Worm (Caenorhabditis elegans) whole organism, midembryonic: Measurements from ENCODE around the gene C01G12.7.

Source experiments
- T22C8.4 ChIP-seq: fragments of 200-800 bp; sonication (Bioruptor generic); IDR thresholded peaks from 2 replicates; pipeline ENCODE4 v1.3.6; 2022; ENCODE audit warnings: missing genetic modification characterization, missing compliant biosample characterization
- cog-1 ChIP-seq: sonication (generic microtip); optimal IDR thresholded peaks from 2 replicates; lab custom pipeline; 2016; ENCODE audit warnings: missing genetic modification characterization, missing compliant biosample characterization
- flt-1 ChIP-seq: fragments of 200-800 bp; sonication (Bioruptor generic); IDR thresholded peaks from 2 replicates; pipeline ENCODE4 v1.3.6; 2022; ENCODE audit warnings: missing genetic modification characterization, missing compliant biosample characterization
- klf-2 ChIP-seq: fragments of 200-800 bp; sonication (Bioruptor generic); conservative IDR thresholded peaks from 2 replicates; pipeline ENCODE4 v1.3.6; 2022; ENCODE audit warnings: missing genetic modification reagents, missing genetic modification characterization, missing compliant biosample characterization
- med-1 ChIP-seq: sonication (generic microtip); optimal IDR thresholded peaks from 2 replicates; lab custom pipeline; 2017; ENCODE audit warnings: missing genetic modification characterization, mild to moderate bottlenecking, missing compliant biosample characterization, antibody characterized with exemption, missing genetic modification reagents; ENCODE audit not compliant: insufficient read depth
- ref-1 ChIP-seq: fragments of 200-800 bp; sonication (Bioruptor generic); conservative IDR thresholded peaks from 2 replicates; pipeline ENCODE4 v1.3.6; 2022; ENCODE audit warnings: missing genetic modification reagents, missing genetic modification characterization, missing compliant biosample characterization
- tab-1 ChIP-seq: fragments of 200-800 bp; sonication (Bioruptor generic); IDR thresholded peaks from 2 replicates; pipeline ENCODE4 v1.3.6; 2022; ENCODE audit warnings: missing genetic modification characterization, missing compliant biosample characterization
- ztf-23 ChIP-seq: fragments of 200-800 bp; sonication (Bioruptor generic); IDR thresholded peaks from 2 replicates; pipeline ENCODE4 v1.3.6; 2022; ENCODE audit warnings: missing genetic modification reagents, missing genetic modification characterization, missing compliant biosample characterization
- ztf-29 ChIP-seq: fragments of 200-800 bp; sonication (Bioruptor generic); IDR thresholded peaks from 2 replicates; pipeline ENCODE4 v1.3.6; 2022; ENCODE audit warnings: missing genetic modification reagents, missing genetic modification characterization, missing compliant biosample characterization

Gene C01G12.7

DNA sequence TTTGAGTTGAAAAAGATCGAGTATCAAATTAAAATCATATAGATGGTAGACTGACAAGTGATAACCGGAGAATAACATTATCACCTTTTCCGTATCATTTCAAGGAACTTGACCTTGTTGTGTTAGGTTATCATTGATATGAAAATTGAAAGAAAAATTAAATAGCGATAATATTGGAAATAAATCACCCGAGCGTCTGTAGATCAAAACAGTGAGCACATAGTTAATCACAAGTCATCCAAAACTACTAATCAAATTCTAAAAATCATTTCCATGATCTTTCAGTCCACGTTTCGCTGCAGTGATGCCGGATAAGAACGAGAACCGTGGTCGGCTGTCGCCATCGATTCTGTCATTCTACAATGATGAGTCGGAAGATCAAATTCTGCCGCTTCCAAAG lies 28.1 kb upstream of the C01G12.7 start:
- TF ChIP-seq tab-1 (GFP tag; lab: Robert Waterston, UW) (no peak), ztf-29 (GFP tag; lab: Robert Waterston, UW) (no peak), med-1 (GFP tag; lab: Kevin White, UChicago) (no peak), flt-1 (GFP tag; lab: Robert Waterston, UW) (no peak)

DNA sequence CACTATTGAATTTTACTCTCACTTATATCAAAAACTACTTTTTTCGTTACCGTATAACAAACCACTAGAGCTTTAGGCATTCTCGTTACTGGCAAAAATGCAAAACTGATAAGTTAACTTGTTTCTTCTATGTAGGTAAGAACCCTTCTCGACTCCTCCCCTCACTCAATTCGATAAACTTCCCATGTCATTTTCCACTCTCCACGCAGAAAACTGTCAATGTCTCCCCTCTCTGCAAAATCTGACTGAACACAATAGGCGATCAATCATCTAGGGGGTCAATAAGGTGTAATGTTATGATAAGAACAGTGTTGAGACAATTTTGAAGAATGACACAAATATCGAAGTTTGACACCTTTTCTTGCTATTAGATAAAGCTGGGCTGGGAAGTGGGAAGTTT lies 27.1 kb upstream of the C01G12.7 start:
- TF ChIP-seq ref-1 = no peak
- no peak for TF ChIP-seq flt-1 (GFP tag; lab: Robert Waterston, UW)
- no peak for TF ChIP-seq ztf-23
- TF ChIP-seq cog-1 (tag; lab: Kevin White, UChicago) = no peak
- TF ChIP-seq T22C8.4 (GFP tag; lab: Robert Waterston, UW) = no peak
- no peak for TF ChIP-seq ztf-29 (GFP tag; lab: Robert Waterston, UW)
- no peak for TF ChIP-seq tab-1 (GFP tag; lab: Robert Waterston, UW)
- no peak for TF ChIP-seq klf-2 (GFP tag; lab: Robert Waterston, UW)
- TF ChIP-seq med-1 (GFP tag; lab: Kevin White, UChicago) = no peak

DNA sequence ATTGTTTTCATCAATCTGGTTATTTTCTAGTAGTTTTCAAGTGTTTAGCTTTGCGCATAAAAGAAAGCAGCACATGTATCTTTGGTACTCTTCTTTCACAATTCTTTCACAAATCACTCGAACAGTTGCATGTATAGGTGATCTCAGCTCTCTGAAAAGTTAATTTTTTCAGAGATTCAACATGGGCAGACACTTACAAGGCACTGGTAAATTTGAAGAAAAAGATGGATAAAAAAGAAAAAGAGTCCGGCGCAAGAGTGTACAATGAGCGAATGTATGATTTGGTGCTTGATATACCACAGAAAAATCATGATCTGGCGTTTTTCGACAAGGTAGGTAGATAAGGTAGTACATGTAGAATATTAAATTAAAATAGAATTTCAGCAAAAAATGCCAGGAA lies 26.5 kb upstream of the C01G12.7 start:
- TF ChIP-seq flt-1 (GFP tag; lab: Robert Waterston, UW) (no peak), cog-1 (tag; lab: Kevin White, UChicago) (no peak), med-1 (GFP tag; lab: Kevin White, UChicago) (no peak), ztf-23 (no peak), T22C8.4 (GFP tag; lab: Robert Waterston, UW) (no peak), tab-1 (GFP tag; lab: Robert Waterston, UW) (no peak), klf-2 (GFP tag; lab: Robert Waterston, UW) (no peak), ztf-29 (GFP tag; lab: Robert Waterston, UW) (no peak), ref-1 (no peak)

DNA sequence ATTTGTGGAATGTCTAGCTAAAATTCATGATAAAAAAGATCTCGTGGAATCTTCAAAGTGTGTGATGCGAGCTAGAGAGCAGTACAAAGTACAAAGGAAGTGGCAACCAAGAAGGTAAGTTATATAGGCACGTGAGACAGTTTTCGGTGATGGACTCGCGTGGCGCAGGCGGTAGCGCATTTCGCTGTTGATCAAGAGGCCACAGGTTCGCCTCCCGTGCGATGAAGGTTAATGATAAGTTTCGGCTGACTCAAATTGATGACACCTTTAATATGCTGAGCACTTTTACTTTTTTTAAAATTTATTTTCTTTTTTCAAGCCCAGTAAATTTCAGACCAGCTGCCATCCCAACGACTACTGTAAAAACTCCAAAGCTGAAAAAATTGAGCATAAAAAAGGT lies 25.2 kb upstream of the C01G12.7 start:
- TF ChIP-seq flt-1 (GFP tag; lab: Robert Waterston, UW) (no peak), tab-1 (GFP tag; lab: Robert Waterston, UW) (0 out of 2 replicates have a peak, but pooled peaks have one; percentile 26), ztf-29 (GFP tag; lab: Robert Waterston, UW) (no peak), T22C8.4 (GFP tag; lab: Robert Waterston, UW) (no peak), ztf-23 (no peak), klf-2 (GFP tag; lab: Robert Waterston, UW) (0 out of 2 replicates have a peak, but pooled peaks have one; percentile 42), ref-1 (no peak), med-1 (GFP tag; lab: Kevin White, UChicago) (no peak), cog-1 (tag; lab: Kevin White, UChicago) (no peak)

DNA sequence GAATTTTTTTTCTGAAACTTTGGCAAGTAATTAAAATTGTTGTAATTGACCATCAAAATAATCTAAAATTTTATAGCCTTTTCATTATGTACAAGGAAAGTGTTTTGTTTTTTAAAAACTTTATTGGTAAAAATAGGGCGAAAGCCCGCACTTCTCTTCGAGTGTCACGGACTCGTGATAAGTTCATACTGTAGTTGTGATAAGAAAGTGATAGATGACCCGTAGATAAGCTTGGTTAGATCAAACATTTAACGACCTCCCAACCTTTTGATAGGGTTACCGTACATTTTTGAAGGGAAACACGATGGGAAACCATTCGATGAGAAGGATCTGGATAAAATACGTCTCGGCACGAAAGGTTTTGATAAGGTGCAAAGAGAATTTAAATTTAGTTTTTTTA lies 24.7 kb upstream of the C01G12.7 start:
- TF ChIP-seq ztf-23 (no peak), klf-2 (GFP tag; lab: Robert Waterston, UW) (no peak), T22C8.4 (GFP tag; lab: Robert Waterston, UW) (no peak), flt-1 (GFP tag; lab: Robert Waterston, UW) (no peak), ztf-29 (GFP tag; lab: Robert Waterston, UW) (no peak), med-1 (GFP tag; lab: Kevin White, UChicago) (no peak), cog-1 (tag; lab: Kevin White, UChicago) (no peak), ref-1 (no peak), tab-1 (GFP tag; lab: Robert Waterston, UW) (no peak)

DNA sequence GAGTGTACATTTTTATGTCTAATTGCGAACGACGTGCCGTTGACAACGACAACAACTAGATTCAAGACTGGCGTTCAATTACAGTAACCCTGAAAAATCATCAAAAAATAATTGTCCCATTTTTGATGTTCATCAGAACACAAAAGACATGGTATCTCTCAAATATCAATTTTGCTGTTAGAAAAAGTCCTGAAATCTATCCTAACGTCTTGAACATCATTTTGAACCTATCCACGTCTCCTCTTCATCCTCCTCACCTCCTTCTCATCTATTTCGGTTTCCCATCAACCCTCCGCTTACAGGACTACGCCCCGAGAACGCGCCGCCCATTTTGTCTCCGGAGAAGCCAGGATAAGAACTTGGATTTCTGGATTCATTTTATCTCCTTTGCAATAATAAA lies 24.0 kb upstream of the C01G12.7 start, which contains the start of gene mltn-9:
Gene mltn-9, plus strand, starts transcription at position 301 of the 400 bp plus-strand sequence.
- TF ChIP-seq med-1 (GFP tag; lab: Kevin White, UChicago) = no peak
- TF ChIP-seq tab-1 (GFP tag; lab: Robert Waterston, UW) = no peak

DNA sequence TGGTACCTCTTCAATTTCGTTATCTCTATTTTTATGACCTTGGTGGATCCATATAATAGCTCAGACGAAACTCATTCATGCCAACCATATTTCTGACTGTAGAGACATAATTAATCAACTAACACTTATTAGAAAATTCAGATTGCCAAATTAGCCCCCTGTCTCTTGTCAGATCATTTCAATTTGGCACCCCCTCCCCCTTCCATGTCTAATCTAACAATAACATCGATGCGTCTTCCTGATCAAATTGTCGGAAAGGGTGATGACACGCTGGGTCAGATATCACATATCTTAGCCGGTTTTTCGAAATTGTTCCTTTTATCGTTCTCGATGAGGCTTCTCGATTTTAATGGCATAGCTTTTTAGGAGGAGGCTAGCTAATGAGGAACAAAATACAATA lies 19.6 kb upstream of the C01G12.7 start:
- no peak for TF ChIP-seq ztf-29 (GFP tag; lab: Robert Waterston, UW)
- no peak for TF ChIP-seq tab-1 (GFP tag; lab: Robert Waterston, UW)
- no peak for TF ChIP-seq med-1 (GFP tag; lab: Kevin White, UChicago)
- TF ChIP-seq cog-1 (tag; lab: Kevin White, UChicago) = no peak

DNA sequence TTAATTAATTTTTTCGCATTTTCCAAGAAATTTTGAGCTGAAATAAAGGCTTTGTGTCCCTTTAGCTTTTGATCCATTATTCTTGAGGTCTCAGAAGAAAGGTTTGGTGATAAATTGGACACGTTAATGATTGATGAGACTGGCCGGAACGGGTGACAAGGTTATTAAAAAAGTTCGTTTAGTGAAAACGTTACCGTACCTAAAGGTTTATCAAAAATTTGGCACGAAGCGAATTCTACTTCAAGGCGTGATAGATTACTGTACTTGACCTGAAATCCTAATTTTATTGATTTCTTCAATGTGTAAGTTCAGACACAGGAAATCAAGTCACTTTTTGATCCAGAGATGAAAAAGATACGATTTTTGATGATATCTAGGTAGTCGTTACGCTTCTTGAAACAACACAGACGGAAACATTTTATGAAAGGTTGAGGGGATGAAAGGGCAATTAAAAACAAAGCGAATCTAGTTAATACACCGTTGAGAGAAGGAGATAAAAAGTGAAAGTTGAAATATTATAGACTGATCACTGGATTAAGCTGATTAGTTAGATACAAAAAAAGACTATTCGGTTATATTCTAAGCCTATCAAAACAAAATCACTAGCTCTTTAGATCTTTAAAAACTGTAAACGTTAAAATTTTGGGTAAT lies 18.9 kb upstream of the C01G12.7 start:
- TF ChIP-seq flt-1 (GFP tag; lab: Robert Waterston, UW) (no peak), T22C8.4 (GFP tag; lab: Robert Waterston, UW) (no peak), klf-2 (GFP tag; lab: Robert Waterston, UW) (no peak)

DNA sequence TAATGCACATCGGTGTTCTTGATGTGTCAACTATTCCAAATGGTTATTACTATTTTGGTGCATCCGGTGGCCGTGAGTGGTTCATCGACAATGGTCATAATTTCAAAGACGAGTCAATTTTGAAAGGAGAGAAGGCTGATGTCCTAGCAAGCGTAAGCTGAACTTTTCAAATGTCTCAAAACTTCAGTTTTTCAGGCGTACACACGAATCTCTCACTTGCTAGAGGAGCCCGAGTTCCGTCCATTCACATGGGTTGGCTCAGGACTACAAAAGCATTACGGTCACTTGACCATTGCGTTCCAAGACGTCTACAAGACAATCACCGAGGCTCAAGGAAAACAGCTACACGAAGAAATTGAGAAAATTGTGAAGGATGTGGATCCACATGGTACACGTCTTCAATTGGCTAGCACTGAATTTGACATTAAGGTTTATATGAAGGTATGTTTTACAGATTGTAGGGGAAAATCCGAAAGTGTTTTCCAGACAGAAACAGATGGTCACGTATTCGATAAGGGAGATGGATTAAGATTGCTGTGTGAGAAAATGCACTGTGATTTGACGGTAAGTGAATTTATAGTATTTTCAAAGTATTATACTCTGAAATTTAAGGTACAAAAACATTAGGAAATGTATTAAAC lies 17.7 kb upstream of the C01G12.7 start:
- TF ChIP-seq cog-1 (tag; lab: Kevin White, UChicago) (no peak), flt-1 (GFP tag; lab: Robert Waterston, UW) (no peak), ref-1 (no peak), ztf-23 (no peak), klf-2 (GFP tag; lab: Robert Waterston, UW) (no peak), T22C8.4 (GFP tag; lab: Robert Waterston, UW) (no peak), med-1 (GFP tag; lab: Kevin White, UChicago) (no peak), tab-1 (GFP tag; lab: Robert Waterston, UW) (no peak), ztf-29 (GFP tag; lab: Robert Waterston, UW) (no peak)

DNA sequence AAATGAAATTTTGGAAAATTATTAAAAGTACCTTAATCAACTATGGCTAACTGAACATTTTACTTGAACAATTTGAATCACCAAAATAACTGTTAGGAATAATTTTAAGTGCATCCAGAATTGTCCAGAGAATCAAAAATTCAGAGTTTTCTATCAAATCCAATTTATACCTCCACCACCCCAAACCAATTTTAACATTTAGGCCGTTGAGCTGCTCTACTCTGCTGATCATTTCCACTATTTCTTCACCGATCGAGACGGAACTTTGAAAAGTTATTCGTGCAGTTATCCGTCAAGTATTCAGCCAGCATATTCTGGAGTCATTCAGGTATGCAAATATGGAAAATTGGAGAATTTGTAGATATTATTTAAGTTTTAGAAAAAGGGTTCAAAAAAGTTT lies 16.8 kb upstream of the C01G12.7 start:
- no peak for TF ChIP-seq cog-1 (tag; lab: Kevin White, UChicago)
- TF ChIP-seq flt-1 (GFP tag; lab: Robert Waterston, UW) = no peak
- no peak for TF ChIP-seq ztf-29 (GFP tag; lab: Robert Waterston, UW)
- TF ChIP-seq med-1 (GFP tag; lab: Kevin White, UChicago) = no peak
- TF ChIP-seq tab-1 (GFP tag; lab: Robert Waterston, UW) = no peak
- no peak for TF ChIP-seq ref-1
- TF ChIP-seq klf-2 (GFP tag; lab: Robert Waterston, UW) = no peak
- no peak for TF ChIP-seq ztf-23
- no peak for TF ChIP-seq T22C8.4 (GFP tag; lab: Robert Waterston, UW)
